Fruit fly (Drosophila melanogaster) Kc167 (cell line): ENCODE measurements around the gene Alms1b.

ENCODE experiments used
- Myc ChIP-seq: fragments of >200 bp; optimal IDR thresholded peaks from 2 replicates; lab custom pipeline; 2017; ENCODE audit warnings: missing external identifiers
- psq ChIP-seq: fragments of >200 bp; optimal IDR thresholded peaks from 2 replicates; lab custom pipeline; 2017; ENCODE audit warnings: missing external identifiers
- ttk ChIP-seq: sonication (Bioruptor generic); optimal IDR thresholded peaks from 2 replicates; lab custom pipeline; 2017; ENCODE audit warnings: missing external identifiers

DNA sequence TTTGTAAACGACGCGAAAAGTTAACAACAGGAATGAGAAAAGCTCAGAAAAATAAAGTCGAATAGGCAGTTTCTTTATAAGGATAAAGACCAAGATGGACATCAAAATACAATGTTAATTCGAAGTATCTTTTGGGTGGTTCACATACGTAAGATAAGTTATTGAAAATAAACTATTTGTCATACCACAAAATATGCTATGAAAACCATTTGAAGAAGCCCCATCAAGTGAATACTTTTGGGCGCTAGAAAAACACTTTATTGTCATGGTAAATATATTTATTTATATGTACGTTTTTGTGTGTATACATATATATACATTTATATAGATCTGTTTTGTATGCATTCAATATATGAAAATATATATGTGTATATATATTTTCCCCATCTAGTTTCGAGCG is 27.2 kb upstream of the Alms1b start:
- TF ChIP-seq Myc (lab: Kevin White, UChicago), result no peak
- no peak for TF ChIP-seq psq (lab: Kevin White, UChicago)
- no peak for TF ChIP-seq ttk (lab: Kevin White, UChicago)
